Fruit fly (Drosophila melanogaster) whole organism, embryonic: ENCODE results near the gene Ssu72.

Experiments
- Atf-2 ChIP-seq: fragments of 200-800 bp; sonication (Bioruptor generic); optimal IDR thresholded peaks from 2 replicates; lab custom pipeline; 2016; ENCODE audit warnings: missing biosample characterization, missing genetic modification characterization
- CG10565 ChIP-seq: fragments of 200-800 bp; sonication (Bioruptor generic); optimal IDR thresholded peaks from 3 replicates; lab custom pipeline; 2016; ENCODE audit warnings: missing biosample characterization, mild to moderate bottlenecking, missing genetic modification characterization
- CG11398 ChIP-seq: fragments of 200-800 bp; sonication (Bioruptor generic); optimal IDR thresholded peaks from 2 replicates; lab custom pipeline; 2016; ENCODE audit warnings: missing biosample characterization, missing genetic modification characterization
- CG11695 ChIP-seq: fragments of 200-800 bp; sonication (Bioruptor generic); IDR thresholded peaks from 3 replicates; pipeline ENCODE4 v1.3.6; 2022; ENCODE audit warnings: missing biosample characterization, missing genetic modification characterization
- CG12219 ChIP-seq: fragments of 200-800 bp; sonication (Bioruptor generic); optimal IDR thresholded peaks from 3 replicates; lab custom pipeline; 2018; ENCODE audit warnings: missing biosample characterization, mild to moderate bottlenecking, missing genetic modification characterization
- CG13624 ChIP-seq: fragments of 200-800 bp; sonication (Bioruptor generic); optimal IDR thresholded peaks from 2 replicates; lab custom pipeline; 2016; ENCODE audit warnings: missing biosample characterization, missing genetic modification characterization
- CG14965 ChIP-seq: fragments of 200-800 bp; sonication (Bioruptor generic); optimal IDR thresholded peaks from 2 replicates; lab custom pipeline; 2016; ENCODE audit warnings: missing biosample characterization, missing genetic modification characterization, borderline replicate concordance
- CG15514 ChIP-seq: fragments of 200-800 bp; sonication (Bioruptor generic); optimal IDR thresholded peaks from 3 replicates; lab custom pipeline; 2017; ENCODE audit warnings: missing biosample characterization, missing genetic modification characterization, mild to moderate bottlenecking, moderate library complexity, missing genetic modification reagents
- CG15601 ChIP-seq: fragments of 200-800 bp; sonication (Bioruptor generic); optimal IDR thresholded peaks from 3 replicates; lab custom pipeline; 2019; ENCODE audit warnings: missing biosample characterization, mild to moderate bottlenecking, missing genetic modification characterization, moderate library complexity
- CG1603 ChIP-seq: fragments of 200-800 bp; sonication (Bioruptor generic); optimal IDR thresholded peaks from 2 replicates; lab custom pipeline; 2019; ENCODE audit warnings: missing biosample characterization, mild to moderate bottlenecking, missing genetic modification characterization, moderate library complexity
- CG17186 ChIP-seq: fragments of 200-800 bp; sonication (Bioruptor generic); optimal IDR thresholded peaks from 3 replicates; lab custom pipeline; 2017; ENCODE audit warnings: missing biosample characterization, missing genetic modification reagents, missing genetic modification characterization
- CG17912 ChIP-seq: fragments of 200-800 bp; sonication (Bioruptor generic); optimal IDR thresholded peaks from 2 replicates; lab custom pipeline; 2018; ENCODE audit warnings: missing biosample characterization, mild to moderate bottlenecking, missing genetic modification characterization
- CG1792 ChIP-seq: fragments of 200-800 bp; sonication (Bioruptor generic); optimal IDR thresholded peaks from 2 replicates; lab custom pipeline; 2016; ENCODE audit warnings: missing biosample characterization, missing genetic modification characterization
- CG18011 ChIP-seq: fragments of 200-800 bp; sonication (Bioruptor generic); optimal IDR thresholded peaks from 2 replicates; lab custom pipeline; 2017; ENCODE audit warnings: missing biosample characterization, missing genetic modification characterization, mild to moderate bottlenecking, moderate library complexity, missing genotype
- CG18764 ChIP-seq: fragments of 200-800 bp; sonication (Bioruptor generic); optimal IDR thresholded peaks from 3 replicates; lab custom pipeline; 2016; ENCODE audit warnings: missing biosample characterization, missing genetic modification characterization
- CG2712 ChIP-seq: fragments of 200-800 bp; optimal IDR thresholded peaks from 3 replicates; lab custom pipeline; 2019; ENCODE audit warnings: missing biosample characterization, mild to moderate bottlenecking, missing genetic modification characterization, moderate library complexity
- CG31224 ChIP-seq: fragments of 200-800 bp; sonication (Bioruptor generic); IDR thresholded peaks from 2 replicates; pipeline ENCODE4 v1.3.6; 2022; ENCODE audit warnings: missing biosample characterization, missing genetic modification characterization
- CG4360 ChIP-seq: fragments of 200-800 bp; sonication (Bioruptor generic); IDR thresholded peaks from 2 replicates; pipeline ENCODE4 v1.3.6; 2022; ENCODE audit warnings: missing biosample characterization, missing genetic modification characterization
- CG4854 ChIP-seq: fragments of 200-800 bp; sonication (Bioruptor generic); optimal IDR thresholded peaks from 2 replicates; lab custom pipeline; 2016; ENCODE audit warnings: missing biosample characterization, missing genetic modification characterization, inconsistent platforms
- CG6765 ChIP-seq: fragments of 200-800 bp; sonication (Bioruptor generic); optimal IDR thresholded peaks from 3 replicates; lab custom pipeline; 2017; ENCODE audit warnings: missing biosample characterization, mild to moderate bottlenecking, missing genetic modification characterization
- CG7963 ChIP-seq: fragments of 200-800 bp; sonication (Bioruptor generic); IDR thresholded peaks from 3 replicates; pipeline ENCODE4 v1.3.6; 2022; ENCODE audit warnings: missing biosample characterization, missing genetic modification characterization; ENCODE audit not compliant: partially characterized antibody
- CG9876 ChIP-seq: fragments of 200-800 bp; sonication (Bioruptor generic); optimal IDR thresholded peaks from 2 replicates; lab custom pipeline; 2016; ENCODE audit warnings: missing biosample characterization, missing genetic modification characterization
- CHES-1-like ChIP-seq: fragments of 200-800 bp; sonication (Bioruptor generic); optimal IDR thresholded peaks from 2 replicates; lab custom pipeline; 2016; ENCODE audit warnings: missing biosample characterization, missing genetic modification characterization
- CTCF ChIP-seq: fragments of 200-800 bp; sonication (Bioruptor generic); optimal IDR thresholded peaks from 2 replicates; lab custom pipeline; 2017; ENCODE audit warnings: missing biosample characterization, mild to moderate bottlenecking, missing genetic modification characterization, moderate library complexity
- D ChIP-seq, 2 experiments: fragments of 200-800 bp in 1 of 2; fragments of >200 bp in 1 of 2; sonication (Bioruptor generic) in 1 of 2; optimal IDR thresholded peaks; 2 replicates in 1 of 2; 3 replicates in 1 of 2; lab custom pipeline; 2017; ENCODE audit warnings: mild to moderate bottlenecking in 1 of 2, missing biosample characterization in 1 of 2, missing genetic modification characterization in 1 of 2, missing genetic modification reagents in 1 of 2
- Dll ChIP-seq: fragments of 200-800 bp; sonication (Bioruptor generic); IDR thresholded peaks from 4 replicates; pipeline ENCODE4 v1.3.6; 2022; ENCODE audit warnings: missing biosample characterization, missing genetic modification characterization; ENCODE audit not compliant: partially characterized antibody
- Hr78 ChIP-seq, 2 experiments: fragments of 200-800 bp in 1 of 2; fragments of >200 bp in 1 of 2; sonication (Bioruptor generic) in 1 of 2; optimal IDR thresholded peaks; 2 replicates each; lab custom pipeline; 2017 to 2019; ENCODE audit warnings: missing biosample characterization in 2 of 2, missing genetic modification characterization in 2 of 2, mild to moderate bottlenecking in 1 of 2, moderate library complexity in 1 of 2
- Lim3 ChIP-seq: fragments of 200-800 bp; sonication (Bioruptor generic); IDR thresholded peaks from 2 replicates; pipeline ENCODE4 v1.3.6; 2022; ENCODE audit warnings: missing biosample characterization, missing genetic modification characterization
- NC2α ChIP-seq: fragments of 200-800 bp; sonication (Bioruptor generic); optimal IDR thresholded peaks from 2 replicates; lab custom pipeline; 2016; ENCODE audit warnings: missing biosample characterization, missing genetic modification characterization
- Sry-β ChIP-seq: fragments of 200-800 bp; sonication (Bioruptor generic); optimal IDR thresholded peaks from 2 replicates; lab custom pipeline; 2018; ENCODE audit warnings: missing biosample characterization, mild to moderate bottlenecking, missing genetic modification characterization, moderate library complexity
- Sry-δ ChIP-seq: fragments of 200-800 bp; sonication (Bioruptor generic); optimal IDR thresholded peaks from 2 replicates; lab custom pipeline; 2016; ENCODE audit warnings: missing biosample characterization, missing genetic modification characterization
- Trl ChIP-seq, 3 experiments: fragments of >200 bp in 2 of 3; fragments of 200-800 bp in 1 of 3; sonication (Bioruptor generic) in 1 of 3; optimal IDR thresholded peaks; 2 replicates in 1 of 3; 3 replicates in 2 of 3; lab custom pipeline; 2016 to 2017; ENCODE audit warnings: missing biosample characterization in 1 of 3, missing genetic modification characterization in 1 of 3
- bowl ChIP-seq: fragments of 200-800 bp; sonication (Bioruptor generic); IDR thresholded peaks from 2 replicates; pipeline ENCODE4 v1.3.6; 2022; ENCODE audit warnings: missing biosample characterization, missing genetic modification characterization
- en ChIP-seq: fragments of 200-800 bp; sonication (Bioruptor generic); optimal IDR thresholded peaks from 2 replicates; lab custom pipeline; 2016; ENCODE audit warnings: missing biosample characterization, missing genetic modification characterization
- gro ChIP-seq: fragments of 200-800 bp; sonication (Bioruptor generic); optimal IDR thresholded peaks from 2 replicates; lab custom pipeline; 2016; ENCODE audit warnings: missing biosample characterization, missing genetic modification characterization
- gt ChIP-seq: fragments of 200-800 bp; sonication (Bioruptor generic); IDR thresholded peaks from 2 replicates; pipeline ENCODE4 v1.3.6; 2022; ENCODE audit warnings: missing biosample characterization, missing genetic modification characterization
- lov ChIP-seq, 2 experiments: fragments of 200-800 bp in 1 of 2; fragments of >200 bp in 1 of 2; sonication (Bioruptor generic) in 1 of 2; IDR thresholded peaks in 1 of 2; optimal IDR thresholded peaks in 1 of 2; 2 replicates in 1 of 2; 3 replicates in 1 of 2; pipeline versions ENCODE4 v1.3.6 to Lab custom; 2017 to 2022; ENCODE audit warnings: missing biosample characterization in 1 of 2, missing genetic modification characterization in 1 of 2
- org-1 ChIP-seq: fragments of 200-800 bp; sonication (Bioruptor generic); optimal IDR thresholded peaks from 2 replicates; lab custom pipeline; 2017; ENCODE audit warnings: missing biosample characterization, missing genetic modification characterization
- pan ChIP-seq, 4 experiments: fragments of >200 bp in 3 of 4; fragments of 200-800 bp in 1 of 4; sonication (Bioruptor generic) in 1 of 4; optimal IDR thresholded peaks in 3 of 4; IDR thresholded peaks in 1 of 4; 2 replicates each; pipeline versions ENCODE4 v1.3.6 to Lab custom; 2017 to 2022; ENCODE audit warnings: missing biosample characterization in 2 of 4, missing genetic modification characterization in 2 of 4, mixed read lengths in 1 of 4
- scrt ChIP-seq: fragments of 200-800 bp; sonication (Bioruptor generic); optimal IDR thresholded peaks from 2 replicates; lab custom pipeline; 2018; ENCODE audit warnings: missing biosample characterization, mild to moderate bottlenecking, missing genetic modification characterization, moderate library complexity
- sens ChIP-seq: fragments of 200-800 bp; sonication (Bioruptor generic); peaks from one replicate; lab custom pipeline; 2016; ENCODE audit warnings: missing biosample characterization, missing genetic modification characterization
- sens-2 ChIP-seq: fragments of 200-800 bp; sonication (Bioruptor generic); IDR thresholded peaks from 2 replicates; pipeline ENCODE4 v1.3.6; 2022; ENCODE audit warnings: missing biosample characterization, missing genetic modification characterization
- sima ChIP-seq: fragments of 200-800 bp; sonication (Bioruptor generic); optimal IDR thresholded peaks from 2 replicates; lab custom pipeline; 2016; ENCODE audit warnings: missing biosample characterization, missing genetic modification characterization
- so ChIP-seq: fragments of 200-800 bp; sonication (Bioruptor generic); IDR thresholded peaks from 3 replicates; pipeline ENCODE4 v1.3.6; 2022; ENCODE audit warnings: missing biosample characterization, missing genetic modification characterization
- sug ChIP-seq: fragments of 200-800 bp; optimal IDR thresholded peaks from 2 replicates; lab custom pipeline; 2019; ENCODE audit warnings: missing biosample characterization, mild to moderate bottlenecking, missing genetic modification characterization, moderate library complexity
- tll ChIP-seq, 2 experiments: fragments of 200-800 bp in 1 of 2; fragments of >200 bp in 1 of 2; sonication (Bioruptor generic) in 1 of 2; optimal IDR thresholded peaks; 2 replicates each; lab custom pipeline; 2017 to 2019; ENCODE audit warnings: missing biosample characterization in 2 of 2, missing genetic modification characterization in 2 of 2, mild to moderate bottlenecking in 1 of 2, moderate library complexity in 1 of 2
- toy ChIP-seq: fragments of 200-800 bp; sonication (Bioruptor generic); IDR thresholded peaks from 2 replicates; pipeline ENCODE4 v1.3.6; 2022; ENCODE audit warnings: missing biosample characterization, missing genetic modification characterization
- vfl ChIP-seq: fragments of 200-800 bp; sonication (Bioruptor generic); optimal IDR thresholded peaks from 2 replicates; lab custom pipeline; 2016; ENCODE audit warnings: missing biosample characterization, missing genetic modification characterization
- yki ChIP-seq: fragments of >200 bp; optimal IDR thresholded peaks from 3 replicates; lab custom pipeline; 2018

Ssu72 gene

dm6 chrX:19645873-19646541, 18.4 kb upstream of the Ssu72 start, which contains the start of gene Arp10 (continued):
- TF ChIP-seq CG15601 (tag; lab: Kevin White, UChicago) (no peak), CG9876 (no peak), CG4854 (GFP tag; lab: Kevin White, UChicago) (no peak), CG17912 (GFP tag; lab: Kevin White, UChicago) (no peak), CG18764 (GFP tag; lab: Kevin White, UChicago) (peak; percentile 15), CG7963 (GFP tag; lab: Robert Waterston, UW) (no peak), sens (GFP tag; lab: Kevin White, UChicago) (peak; percentile 72), CG14965 (GFP tag; lab: Kevin White, UChicago) (no peak), CG31224 (GFP tag; lab: Robert Waterston, UW) (no peak), Trl (optimal IDR thresholded peaks at IDR 0.05; lab: Kevin White, UChicago) (no peak), Trl (GFP tag; optimal IDR thresholded peaks at IDR 0.05; lab: Kevin White, UChicago) (peak; percentile 41), en (GFP tag; lab: Kevin White, UChicago) (no peak), Lim3 (GFP tag; lab: Robert Waterston, UW) (no peak), CG17186 (peak; percentile 44), Atf-2 (GFP tag; lab: Kevin White, UChicago) (no peak), so (GFP tag; lab: Robert Waterston, UW) (no peak), CG10565 (GFP tag; lab: Kevin White, UChicago) (no peak), sug (tag; lab: Kevin White, UChicago) (peak; percentile 26), lov (optimal IDR thresholded peaks at IDR 0.05; lab: Kevin White, UChicago) (no peak), lov (GFP tag; IDR thresholded peaks at IDR 0.05; lab: Robert Waterston, UW) (no peak), vfl (no peak), tll (GFP tag; optimal IDR thresholded peaks at IDR 0.05; lab: Kevin White, UChicago) (no peak), Hr78 (GFP tag; optimal IDR thresholded peaks at IDR 0.05; lab: Kevin White, UChicago) (no peak), gro (GFP tag; lab: Kevin White, UChicago) (no peak), gt (GFP tag; lab: Robert Waterston, UW) (no peak), pan (optimal IDR thresholded peaks at IDR 0.05; lab: Kevin White, UChicago) (no peak), pan (GFP tag; optimal IDR thresholded peaks at IDR 0.05 in 1 of 2, IDR thresholded peaks at IDR 0.05 in 1 of 2) (no peak), CTCF (GFP tag; lab: Kevin White, UChicago) (no peak), toy (GFP tag; lab: Robert Waterston, UW) (no peak), CG18011 (no peak), CG4360 (GFP tag; lab: Robert Waterston, UW) (no peak), CG1792 (no peak), CG11695 (GFP tag; lab: Robert Waterston, UW) (no peak), CHES-1-like (GFP tag; lab: Kevin White, UChicago) (peak; percentile 32), bowl (GFP tag; lab: Robert Waterston, UW) (no peak), scrt (no peak), D (optimal IDR thresholded peaks at IDR 0.05; lab: Kevin White, UChicago) (no peak), D (GFP tag; optimal IDR thresholded peaks at IDR 0.05; lab: Kevin White, UChicago) (no peak), CG15514 (peak; percentile 60), CG12219 (GFP tag; lab: Kevin White, UChicago) (no peak), sens-2 (GFP tag; lab: Robert Waterston, UW) (no peak), CG13624 (GFP tag; lab: Kevin White, UChicago) (no peak), sima (GFP tag; lab: Kevin White, UChicago) (no peak), yki (lab: Kevin White, UChicago) (no peak), CG1603 (tag; lab: Kevin White, UChicago) (peak; percentile 64), CG6765 (GFP tag; lab: Kevin White, UChicago) (no peak), CG11398 (GFP tag; lab: Kevin White, UChicago) (no peak), Sry-δ (GFP tag; lab: Kevin White, UChicago) (peak; percentile 57), NC2α (GFP tag; lab: Kevin White, UChicago) (no peak), Sry-β (GFP tag; lab: Kevin White, UChicago) (peak; percentile 48), CG2712 (tag; lab: Kevin White, UChicago) (peak; percentile 8), Dll (GFP tag; lab: Robert Waterston, UW) (peak; percentile 59; the same call in 3 of the 4 replicates), org-1 (GFP tag; lab: Kevin White, UChicago) (no peak)
